Worm (Caenorhabditis elegans) whole organism, dauer: ENCODE data around the gene F53A2.11.
"Not testable (repeated sequence)": the region's sequence is repeated elsewhere in the genome, so short reads cannot be mapped to it uniquely, and the experiment has no call there.

Experiments used
- unc-62 ChIP-seq: sonication (generic microtip); optimal IDR thresholded peaks from 2 replicates; lab custom pipeline; 2017; ENCODE audit warnings: missing biosample characterization, missing genetic modification reagents, missing genetic modification characterization

The F53A2.11 gene

DNA sequence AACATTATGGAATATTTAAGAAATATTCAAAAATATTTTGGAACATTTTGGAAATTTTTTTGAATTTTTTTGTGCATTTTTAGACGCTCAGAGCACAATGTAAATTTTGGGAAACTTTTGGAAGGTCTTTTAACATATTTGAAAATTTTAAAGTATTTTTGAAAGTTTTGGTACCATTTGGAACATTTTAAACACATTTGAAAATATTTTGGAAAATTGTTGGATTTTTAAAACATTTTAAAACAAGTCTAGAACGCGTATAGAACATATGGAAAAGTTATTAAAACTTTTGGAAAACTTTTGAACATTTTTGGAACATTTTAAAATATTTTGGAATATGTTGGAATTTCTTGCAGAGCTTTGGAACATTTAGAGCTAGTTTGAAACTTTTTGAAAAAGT lies 11.3 kb upstream of the F53A2.11 start, which contains the start of gene sdz-20:
Gene sdz-20 (plus strand): TSS at position 301 of the 400 bp plus-strand sequence.
- no peak for TF ChIP-seq unc-62 (GFP tag; lab: Kevin White, UChicago)

DNA sequence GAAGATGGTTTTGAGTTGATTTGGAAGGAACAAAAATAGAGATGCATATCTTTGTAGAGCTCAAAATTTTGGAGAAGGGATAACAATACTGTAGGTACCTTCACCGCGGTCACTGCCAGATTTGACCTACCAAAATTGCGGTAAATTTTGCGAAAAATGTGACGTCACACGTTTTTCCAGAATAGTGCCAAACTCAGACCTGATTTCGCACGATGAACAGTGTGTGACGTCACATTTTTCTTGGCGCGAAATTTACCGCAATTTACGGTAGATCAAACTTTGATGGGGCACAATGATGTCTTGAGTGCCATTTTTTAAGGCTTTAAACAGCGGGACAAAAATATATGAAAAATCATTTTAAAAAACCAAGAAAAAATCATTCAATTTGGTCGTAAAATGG lies 6.4 kb upstream of the F53A2.11 start:
- no peak for TF ChIP-seq unc-62 (GFP tag; lab: Kevin White, UChicago)

DNA sequence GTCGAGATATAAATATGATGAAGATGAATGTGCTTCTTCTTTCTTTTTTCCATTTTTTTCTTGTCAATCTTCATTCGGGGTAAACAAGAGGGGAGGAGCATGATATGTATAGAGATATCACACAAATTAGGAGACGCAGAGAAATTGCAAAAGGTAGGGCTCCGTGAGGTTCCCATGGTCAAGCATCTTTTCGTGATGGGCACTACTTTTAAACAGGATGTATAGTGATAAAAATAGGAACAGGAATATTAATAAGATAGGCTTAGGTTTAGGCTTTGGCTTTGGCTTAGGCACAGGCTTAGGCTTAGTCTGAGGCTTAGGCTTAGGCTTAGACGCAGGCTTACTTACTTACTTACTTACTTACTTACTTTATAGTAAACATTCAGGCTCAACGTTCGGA lies 2.3 kb upstream of the F53A2.11 start, which contains the start of gene F53A2.1:
Gene F53A2.1 (minus strand): TSS at position 101 of the 400 bp plus-strand sequence.
- no peak for TF ChIP-seq unc-62 (GFP tag; lab: Kevin White, UChicago)

DNA sequence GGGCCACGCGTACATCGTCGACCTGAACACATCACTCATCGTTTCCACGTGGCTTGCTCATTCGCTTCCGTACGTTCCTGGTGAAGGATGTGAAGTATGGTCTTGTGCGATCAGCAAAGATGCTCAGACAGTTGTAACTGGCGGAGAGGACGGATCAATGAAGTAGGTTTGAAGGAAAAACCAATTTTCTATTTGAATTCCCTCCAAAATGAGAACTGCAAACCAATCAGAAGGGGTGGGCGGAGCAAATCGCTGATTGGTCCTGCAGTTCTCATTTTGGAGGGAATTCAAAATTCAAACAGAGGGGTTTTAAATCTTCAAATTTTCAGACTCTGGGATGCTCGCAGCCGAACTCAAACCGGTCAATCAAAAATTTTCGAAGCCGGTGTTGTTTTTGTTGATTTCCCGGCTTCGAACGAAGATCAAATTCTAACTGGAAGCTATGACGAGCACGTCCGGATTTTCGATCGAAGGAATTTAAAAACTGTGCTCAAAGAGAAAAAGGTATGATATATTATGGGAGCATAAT lies 5.0 kb downstream of the F53A2.11 start:
- TF ChIP-seq unc-62 (GFP tag; lab: Kevin White, UChicago), result no peak

DNA sequence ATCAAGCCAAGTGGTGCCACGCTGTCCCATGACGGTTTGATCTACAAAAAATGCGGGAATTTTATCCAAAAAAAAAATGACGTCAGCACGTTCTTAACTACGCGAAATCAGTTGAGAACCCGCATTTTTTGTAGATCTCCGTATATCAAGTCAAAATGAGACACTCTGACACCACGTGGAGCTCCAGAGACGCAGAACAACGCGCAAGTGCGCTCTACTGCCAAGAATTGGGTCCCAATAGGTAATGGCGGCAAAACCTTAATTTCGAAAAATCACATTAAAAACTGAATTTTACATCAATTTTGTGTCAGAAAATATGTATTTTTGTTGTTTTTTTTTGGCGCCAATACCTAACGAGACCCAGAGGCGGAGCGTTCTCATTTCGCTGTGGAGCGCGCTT lies 5.5 kb downstream of the F53A2.11 start:
- no peak for TF ChIP-seq unc-62 (GFP tag; lab: Kevin White, UChicago)

DNA sequence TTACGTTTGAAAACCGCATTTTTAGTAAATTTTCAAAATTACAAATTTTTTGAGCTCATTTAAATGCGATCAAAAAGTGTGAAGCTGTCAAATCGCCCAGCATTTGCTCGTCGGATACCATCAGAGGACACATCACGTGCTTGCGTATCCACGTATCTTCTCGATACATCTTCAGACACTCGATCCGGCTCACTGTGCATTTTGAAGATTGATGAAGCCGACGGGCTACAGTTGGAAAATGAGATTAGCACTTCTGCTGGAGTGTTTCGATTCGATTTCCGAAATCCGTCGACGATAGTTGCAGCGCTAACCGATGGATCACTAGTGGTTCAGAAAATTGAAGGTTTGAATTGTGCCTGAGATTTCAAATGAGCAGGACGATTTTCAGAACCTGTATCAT lies 7.4 kb downstream of the F53A2.11 start, which contains the start of gene dph-7:
Gene dph-7 (plus strand): TSS at position 53 of the 400 bp plus-strand sequence.
- TF ChIP-seq unc-62 (GFP tag; lab: Kevin White, UChicago), result no peak

DNA sequence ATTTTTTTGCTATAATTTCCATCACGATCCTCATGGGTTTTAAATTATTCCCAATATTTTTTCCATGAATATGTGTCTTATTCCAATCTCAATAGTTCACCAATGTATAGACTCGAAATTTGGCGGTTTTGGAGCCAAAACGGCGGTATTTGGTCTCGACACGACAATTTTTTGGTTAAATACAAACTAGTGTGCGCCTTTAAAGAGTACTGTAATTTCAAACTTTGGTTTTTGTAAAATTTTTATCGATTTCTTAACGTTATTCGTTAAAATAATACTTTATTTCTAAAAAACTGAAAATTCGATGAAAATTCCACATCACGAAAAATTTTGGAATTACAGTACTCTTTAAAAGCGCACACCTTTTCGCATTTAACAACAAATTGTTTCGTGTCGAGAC lies 7.8 kb downstream of the F53A2.11 start:
- no peak for TF ChIP-seq unc-62 (GFP tag; lab: Kevin White, UChicago)

DNA sequence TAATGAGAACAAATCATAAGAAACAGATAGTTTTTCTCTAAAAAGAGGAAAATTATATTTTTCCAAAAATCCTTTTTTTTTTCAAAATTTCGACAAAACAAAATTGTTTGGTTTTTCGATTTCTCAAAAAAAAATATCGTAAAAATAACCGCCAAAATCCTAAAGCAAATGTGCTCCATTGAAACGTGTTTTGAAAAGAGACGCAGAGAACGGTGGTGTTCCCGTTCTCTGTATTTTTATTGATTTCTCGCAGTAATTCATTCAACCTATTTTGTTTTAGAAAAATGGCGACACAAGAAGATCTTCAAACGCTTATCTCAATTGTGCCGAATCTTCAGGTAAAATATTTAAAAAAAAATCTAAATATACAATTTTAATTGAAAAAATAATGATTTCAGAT lies 8.7 kb downstream of the F53A2.11 start, which contains the start of gene Y43F4B.10:
Gene Y43F4B.10 (plus strand): TSS at position 281 of the 400 bp plus-strand sequence.
- TF ChIP-seq unc-62 (GFP tag; lab: Kevin White, UChicago), result no peak

DNA sequence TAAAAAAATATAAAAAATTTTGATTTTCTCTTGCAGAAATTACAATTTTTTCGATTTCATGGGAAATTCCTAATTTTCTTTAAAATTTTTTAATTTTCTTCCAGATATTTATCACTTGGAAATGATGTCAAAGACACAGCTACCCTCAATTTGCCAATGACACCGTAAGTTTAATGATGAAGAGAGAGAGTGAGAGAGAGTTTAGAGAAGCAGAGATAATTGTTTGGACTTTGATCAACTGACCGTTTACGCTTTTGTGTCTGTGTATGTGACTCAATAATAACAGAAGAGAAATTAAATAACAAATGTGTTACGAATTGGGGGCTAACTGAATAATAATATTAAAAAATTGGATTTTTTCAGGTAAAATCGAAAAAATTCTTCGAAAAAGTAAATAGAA lies 11.9 kb downstream of the F53A2.11 start:
- TF ChIP-seq unc-62 (GFP tag; lab: Kevin White, UChicago), result no peak

DNA sequence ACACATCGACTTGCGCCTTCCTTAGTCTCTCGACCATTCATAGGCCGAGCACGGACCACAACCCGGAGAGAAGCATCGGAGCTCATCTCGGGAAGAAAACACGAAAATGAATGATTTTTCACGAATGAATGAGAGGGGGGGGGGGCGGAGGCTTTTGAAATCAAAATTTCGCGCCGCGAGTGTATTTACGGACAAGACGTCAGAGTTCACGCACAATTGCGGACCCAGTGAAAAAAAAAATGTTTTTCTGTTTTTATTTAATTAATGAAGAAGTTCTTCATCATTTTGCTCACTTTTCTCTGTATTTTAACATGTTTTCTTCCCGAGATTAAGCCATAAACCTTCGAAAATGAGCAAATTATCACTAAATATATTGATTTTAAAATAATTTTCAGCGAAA lies 15.4 kb downstream of the F53A2.11 start, which contains the start of the genes klp-19 and slc-36.1:
Gene klp-19 (minus strand): TSS at position 153 of the 400 bp plus-strand sequence.
Gene slc-36.1 (plus strand): TSS at position 396 of the 400 bp plus-strand sequence.
- TF ChIP-seq unc-62 (GFP tag; lab: Kevin White, UChicago), result no peak

DNA sequence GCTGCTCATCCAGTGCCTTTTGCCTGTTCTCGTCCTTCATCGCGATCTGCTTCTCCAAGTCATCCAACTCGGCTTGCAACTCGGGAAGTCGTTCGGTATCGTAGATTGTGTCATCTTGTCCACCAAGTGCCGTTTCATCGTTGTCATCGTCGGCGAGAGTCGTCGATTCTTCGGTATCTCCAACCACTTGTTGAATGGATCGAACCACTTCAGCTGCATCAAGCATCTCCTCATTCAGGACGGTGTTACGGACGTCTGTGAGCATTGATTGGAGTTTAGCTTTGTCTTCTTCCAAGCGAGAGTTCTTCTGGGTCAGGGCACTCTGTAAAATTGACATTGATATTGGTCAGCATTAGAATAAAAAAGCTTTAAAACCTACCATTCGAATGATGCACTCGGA lies 16.9 kb downstream of the F53A2.11 start:
- no peak for TF ChIP-seq unc-62 (GFP tag; lab: Kevin White, UChicago)

DNA sequence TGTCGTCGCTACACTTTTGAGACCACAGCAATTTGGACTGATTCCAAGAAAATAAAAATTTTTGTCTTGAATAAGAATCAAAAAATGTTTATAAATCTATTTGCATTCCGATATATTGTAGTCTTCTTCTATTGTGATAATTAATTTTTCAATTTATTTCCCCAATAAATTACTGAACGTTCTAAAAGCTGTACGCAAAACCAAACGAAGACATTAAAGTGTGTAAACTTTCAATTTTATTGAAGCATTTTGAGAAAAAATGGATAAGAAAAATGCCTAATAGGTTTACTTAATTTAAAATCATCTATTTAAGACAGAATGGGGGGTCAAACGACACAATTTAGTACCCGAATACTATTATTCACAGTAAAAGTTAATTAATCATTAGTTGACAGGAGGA lies 19.9 kb downstream of the F53A2.11 start:
- no peak for TF ChIP-seq unc-62 (GFP tag; lab: Kevin White, UChicago)

DNA sequence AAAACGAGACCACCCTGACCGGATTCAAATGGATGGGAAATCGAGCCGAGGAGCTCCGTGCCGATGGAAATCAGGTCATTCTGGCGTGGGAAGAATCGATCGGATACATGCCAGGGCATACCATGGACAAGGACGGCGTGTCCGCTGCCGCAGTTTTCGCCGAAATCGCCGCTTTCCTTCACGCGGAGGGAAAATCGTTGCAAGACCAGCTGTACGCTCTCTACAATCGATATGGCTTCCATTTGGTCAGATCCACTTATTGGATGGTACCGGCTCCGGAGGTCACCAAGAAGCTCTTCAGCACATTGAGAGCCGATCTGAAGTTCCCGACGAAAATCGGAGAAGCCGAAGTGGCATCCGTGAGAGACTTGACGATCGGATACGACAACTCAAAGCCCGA lies 20.5 kb downstream of the F53A2.11 start:
- TF ChIP-seq unc-62 (GFP tag; lab: Kevin White, UChicago), result no peak

DNA sequence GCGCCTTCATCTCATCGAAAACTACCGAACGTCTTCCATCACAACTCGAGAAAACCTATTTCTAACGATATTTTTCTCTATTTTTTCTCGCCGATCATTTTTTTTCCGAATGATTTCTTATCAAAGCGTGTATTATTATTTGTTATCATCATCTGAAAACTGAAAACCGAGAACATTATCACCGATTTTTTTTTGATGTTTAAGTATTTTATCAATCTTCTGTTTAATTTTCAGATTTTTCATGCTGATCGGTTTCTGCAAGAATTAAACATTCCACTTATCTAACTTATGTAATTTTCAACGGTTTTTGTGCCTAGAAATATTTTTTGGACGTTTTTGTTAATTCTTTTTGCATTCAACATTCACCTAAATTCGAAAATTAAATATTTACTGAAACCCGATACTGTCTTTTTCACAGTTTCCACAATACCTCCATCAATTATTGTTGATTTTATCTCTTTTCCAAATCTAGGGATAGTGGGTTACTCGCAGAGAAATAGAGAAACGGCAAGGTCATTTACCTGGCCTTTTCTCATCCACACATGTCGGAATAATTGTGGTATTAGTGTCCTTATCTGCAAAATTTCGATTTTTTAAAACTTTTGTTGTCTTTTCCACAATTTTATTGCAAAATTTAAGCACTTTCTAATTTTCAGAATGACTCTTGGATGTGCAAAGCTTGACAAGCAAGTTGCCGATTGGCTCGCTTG lies 23.6 kb downstream of the F53A2.11 start, which contains the start of gene pgm-2:
Gene pgm-2 (plus strand): TSS at position 657 of the 710 bp plus-strand sequence.
- no peak for TF ChIP-seq unc-62 (GFP tag; lab: Kevin White, UChicago)

DNA sequence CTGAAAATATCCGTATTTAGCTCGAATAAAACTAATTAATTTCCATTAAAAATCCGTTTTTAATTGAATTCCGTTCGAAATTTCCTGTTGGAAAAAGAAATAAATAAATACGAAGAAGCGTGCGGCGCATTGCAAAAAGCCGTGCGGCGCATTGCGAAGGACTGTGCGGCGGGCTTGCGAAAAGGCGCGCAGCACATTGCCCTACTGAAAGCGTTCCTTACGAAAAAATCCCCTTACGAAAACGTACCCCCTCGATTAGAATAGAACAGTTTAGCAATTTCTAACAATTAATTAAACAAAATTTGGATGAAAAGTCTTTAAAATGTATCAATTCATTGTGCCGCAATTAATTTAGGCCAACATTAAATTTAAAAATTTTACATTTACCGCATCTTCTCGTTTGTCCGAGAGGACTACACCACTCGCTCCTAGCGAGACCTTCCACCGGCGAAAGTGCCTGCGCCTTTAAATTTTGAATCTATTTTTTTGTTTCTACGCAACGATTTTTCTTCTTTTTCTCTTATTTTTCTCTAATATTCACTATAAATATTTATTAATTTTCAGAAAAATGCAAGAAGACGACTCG lies 26.1 kb downstream of the F53A2.11 start, which contains the start of gene npp-18:
Gene npp-18 (plus strand): TSS at position 565 of the 586 bp plus-strand sequence.
- not testable (repeated sequence) for TF ChIP-seq unc-62 (GFP tag; lab: Kevin White, UChicago)

DNA sequence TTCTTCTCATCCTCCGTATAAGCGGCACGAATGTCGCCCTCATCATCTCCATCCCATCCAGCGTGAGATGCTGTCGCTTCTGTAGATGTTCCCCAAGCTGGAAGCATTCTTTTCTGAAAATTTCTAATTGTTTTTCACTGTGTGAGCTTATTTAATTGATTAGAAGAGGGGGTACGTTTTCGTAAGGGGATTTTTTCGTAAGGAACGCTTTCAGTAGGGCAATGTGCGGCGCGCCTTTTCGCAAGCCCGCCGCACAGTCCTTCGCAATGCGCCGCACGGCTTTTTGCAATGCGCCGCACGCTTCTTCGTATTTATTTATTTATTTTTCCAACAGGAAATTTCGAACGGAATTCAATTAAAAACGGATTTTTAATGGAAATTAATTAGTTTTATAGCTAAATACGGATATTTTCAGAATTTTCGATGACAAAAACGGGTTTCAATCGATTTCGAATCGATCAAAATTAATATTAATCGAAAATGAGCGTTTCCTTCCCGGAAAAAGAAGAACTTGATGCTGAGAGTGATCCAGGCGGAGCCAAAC lies 29.4 kb downstream of the F53A2.11 start, which contains the start of gene set-25:
Gene set-25 (minus strand): TSS at position 120 of the 544 bp plus-strand sequence.
- TF ChIP-seq unc-62 (GFP tag; lab: Kevin White, UChicago), result not testable (repeated sequence)
